Fruit fly (Drosophila melanogaster) whole organism, wandering third instar larva: Measurements from ENCODE around the gene CG6055.

Experiments used
- CG32264 ChIP-seq: fragments of 200-800 bp; sonication (Bioruptor generic); optimal IDR thresholded peaks from 2 replicates; lab custom pipeline; 2016; ENCODE audit warnings: missing biosample characterization, missing genetic modification characterization
- Jra ChIP-seq: sonication (Bioruptor generic); optimal IDR thresholded peaks from 2 replicates; lab custom pipeline; 2016; ENCODE audit warnings: missing biosample characterization, missing genetic modification characterization
- Myc ChIP-seq: fragments of >200 bp; optimal IDR thresholded peaks from 2 replicates; lab custom pipeline; 2017
- brk ChIP-seq: fragments of 200-800 bp; sonication (Bioruptor generic); optimal IDR thresholded peaks from 2 replicates; lab custom pipeline; 2016; ENCODE audit warnings: missing biosample characterization, mild to moderate bottlenecking, missing genetic modification characterization
- foxo ChIP-seq, 2 experiments: fragments of 200-800 bp; sonication (Bioruptor generic); optimal IDR thresholded peaks; 2 replicates in 1 of 2; 3 replicates in 1 of 2; lab custom pipeline; 2016 to 2017; ENCODE audit warnings: missing biosample characterization in 2 of 2, missing genetic modification characterization in 2 of 2
- h ChIP-seq: fragments of 200-800 bp; sonication (Bioruptor generic); optimal IDR thresholded peaks from 3 replicates; lab custom pipeline; 2016; ENCODE audit warnings: missing biosample characterization, mild to moderate bottlenecking, missing genetic modification characterization
- lola ChIP-seq: fragments of >200 bp; optimal IDR thresholded peaks from 2 replicates; lab custom pipeline; 2017; ENCODE audit warnings: missing biosample characterization, missing genetic modification characterization

DNA sequence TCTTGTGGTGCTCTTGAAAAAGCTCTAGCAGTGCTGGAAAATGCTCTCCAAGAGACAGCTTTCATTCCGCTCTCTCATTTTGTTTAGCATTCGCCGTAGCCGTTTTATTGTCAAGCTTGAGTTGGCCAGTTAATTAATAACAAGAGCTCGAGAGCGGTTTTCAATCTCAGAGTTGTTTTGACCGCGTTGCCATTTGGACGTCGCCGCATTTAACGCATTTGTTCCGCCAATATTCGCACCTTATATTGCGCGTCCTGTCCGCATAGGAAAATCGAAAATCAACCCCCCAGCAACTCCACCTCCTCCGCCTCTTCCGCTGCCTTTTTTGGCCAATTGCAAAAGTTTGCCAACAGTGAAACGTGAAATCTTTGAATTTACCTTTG, 29.0 kb upstream of the CG6055 start, which contains the start of gene CG5973:
- TF ChIP-seq foxo (GFP tag; optimal IDR thresholded peaks at IDR 0.05; lab: Kevin White, UChicago) (no peak), lola (GFP tag; lab: Kevin White, UChicago) (no peak), Jra (GFP tag; lab: Kevin White, UChicago) (no peak), CG32264 (no peak), Myc (lab: Kevin White, UChicago) (no peak), brk (no peak), h (GFP tag; lab: Kevin White, UChicago) (no peak)
